Worm (Caenorhabditis elegans) whole organism, L2 larva: ENCODE data around the gene mtss-1.

ENCODE experiments used
- C34F6.9 ChIP-seq: fragments of 150-350 bp; optimal IDR thresholded peaks from 2 replicates; lab custom pipeline; 2014; ENCODE audit warnings: missing biosample characterization, missing genetic modification characterization
- F13H6.1 ChIP-seq: sonication (generic microtip); optimal IDR thresholded peaks from 2 replicates; lab custom pipeline; 2016; ENCODE audit warnings: missing genetic modification characterization, missing compliant biosample characterization
- R02D3.7 ChIP-seq: fragments of 150-350 bp; optimal IDR thresholded peaks from 2 replicates; lab custom pipeline; 2014; ENCODE audit warnings: missing biosample characterization, missing genetic modification characterization
- ZK546.5 ChIP-seq: sonication (generic microtip); optimal IDR thresholded peaks from 2 replicates; lab custom pipeline; 2017; ENCODE audit warnings: missing biosample characterization, missing genetic modification characterization
- alr-1 ChIP-seq: fragments of 150-350 bp; optimal IDR thresholded peaks from 2 replicates; lab custom pipeline; 2014; ENCODE audit warnings: missing biosample characterization, missing genetic modification characterization
- aly-2 ChIP-seq: fragments of 150-350 bp; optimal IDR thresholded peaks from 2 replicates; lab custom pipeline; 2014; ENCODE audit warnings: missing biosample characterization, missing genetic modification characterization
- ama-1 ChIP-seq: fragments of 150-350 bp; optimal IDR thresholded peaks from 2 replicates; lab custom pipeline; 2018; ENCODE audit warnings: inconsistent platforms
- ceh-16 ChIP-seq: fragments of 150-350 bp; optimal IDR thresholded peaks from 2 replicates; lab custom pipeline; 2014; ENCODE audit warnings: missing biosample characterization, missing genetic modification characterization
- ceh-82 ChIP-seq: fragments of 150-350 bp; optimal IDR thresholded peaks from 2 replicates; lab custom pipeline; 2014; ENCODE audit warnings: missing biosample characterization, missing genetic modification characterization
- crh-2 ChIP-seq: sonication (generic microtip); optimal IDR thresholded peaks from 2 replicates; lab custom pipeline; 2017; ENCODE audit warnings: missing biosample characterization, missing genetic modification characterization
- dmd-4 ChIP-seq: sonication (generic microtip); optimal IDR thresholded peaks from 2 replicates; lab custom pipeline; 2017; ENCODE audit warnings: missing biosample characterization, missing genetic modification characterization
- egl-27 ChIP-seq: sonication (generic microtip); optimal IDR thresholded peaks from 3 replicates; lab custom pipeline; 2017; ENCODE audit warnings: missing biosample characterization, missing genetic modification reagents, missing genetic modification characterization
- elt-1 ChIP-seq: fragments of 150-350 bp; optimal IDR thresholded peaks from 2 replicates; lab custom pipeline; 2014; ENCODE audit warnings: missing biosample characterization, missing genetic modification characterization
- elt-3 ChIP-seq: sonication (generic microtip); optimal IDR thresholded peaks from 2 replicates; lab custom pipeline; 2017; ENCODE audit warnings: missing biosample characterization, missing genetic modification characterization
- fos-1 ChIP-seq: fragments of 150-350 bp; optimal IDR thresholded peaks from 2 replicates; lab custom pipeline; 2014; ENCODE audit warnings: missing biosample characterization, missing genetic modification characterization
- gmeb-1 ChIP-seq: fragments of 150-350 bp; optimal IDR thresholded peaks from 2 replicates; lab custom pipeline; 2014; ENCODE audit warnings: missing biosample characterization, missing genetic modification characterization
- lin-13 ChIP-seq: fragments of 150-350 bp; optimal IDR thresholded peaks from 2 replicates; lab custom pipeline; 2014; ENCODE audit warnings: missing biosample characterization, missing genetic modification reagents, missing genetic modification characterization
- lin-39 ChIP-seq: fragments of 150-350 bp; optimal IDR thresholded peaks from 2 replicates; lab custom pipeline; 2014; ENCODE audit warnings: missing biosample characterization, missing genetic modification reagents, missing genetic modification characterization
- lsy-2 ChIP-seq, 2 experiments: fragments of 150-350 bp in 1 of 2; sonication (generic microtip) in 1 of 2; optimal IDR thresholded peaks; 2 replicates each; lab custom pipeline; 2014 to 2017; ENCODE audit warnings: missing biosample characterization in 2 of 2, missing genetic modification characterization in 2 of 2
- mab-5 ChIP-seq: fragments of 150-350 bp; optimal IDR thresholded peaks from 2 replicates; lab custom pipeline; 2014; ENCODE audit warnings: missing biosample characterization, missing genetic modification characterization
- mdl-1 ChIP-seq, 2 experiments: fragments of 150-350 bp in 1 of 2; sonication (generic microtip) in 1 of 2; optimal IDR thresholded peaks; 2 replicates each; lab custom pipeline; 2017; ENCODE audit warnings: missing biosample characterization in 2 of 2, missing genetic modification characterization in 2 of 2
- nhr-10 ChIP-seq: sonication (generic microtip); optimal IDR thresholded peaks from 2 replicates; lab custom pipeline; 2017; ENCODE audit warnings: missing biosample characterization, missing genetic modification characterization
- nhr-11 ChIP-seq: fragments of 150-350 bp; optimal IDR thresholded peaks from 2 replicates; lab custom pipeline; 2014; ENCODE audit warnings: missing biosample characterization, missing genetic modification characterization
- nhr-12 ChIP-seq: fragments of 150-350 bp; optimal IDR thresholded peaks from 2 replicates; lab custom pipeline; 2014; ENCODE audit warnings: missing biosample characterization, missing genetic modification characterization
- nhr-129 ChIP-seq: fragments of 150-350 bp; optimal IDR thresholded peaks from 2 replicates; lab custom pipeline; 2014; ENCODE audit warnings: missing biosample characterization, missing genetic modification characterization
- nhr-25 ChIP-seq: fragments of 150-350 bp; sonication (generic microtip); optimal IDR thresholded peaks from 3 replicates; lab custom pipeline; 2014; ENCODE audit warnings: missing biosample characterization, missing genetic modification characterization
- peb-1 ChIP-seq: fragments of 150-350 bp; optimal IDR thresholded peaks from 2 replicates; lab custom pipeline; 2014; ENCODE audit warnings: missing biosample characterization, missing genetic modification characterization
- skn-1 ChIP-seq: sonication (generic microtip); optimal IDR thresholded peaks from 2 replicates; lab custom pipeline; 2017; ENCODE audit warnings: missing biosample characterization, missing genetic modification characterization
- sma-3 ChIP-seq: sonication (generic microtip); optimal IDR thresholded peaks from 2 replicates; lab custom pipeline; 2016; ENCODE audit warnings: missing genetic modification reagents, missing genetic modification characterization, missing compliant biosample characterization
- unc-55 ChIP-seq: fragments of 150-350 bp; sonication (generic microtip); optimal IDR thresholded peaks from 3 replicates; lab custom pipeline; 2014; ENCODE audit warnings: missing biosample characterization, missing genetic modification reagents, missing genetic modification characterization
- unc-62 ChIP-seq: fragments of 150-350 bp; optimal IDR thresholded peaks from 2 replicates; lab custom pipeline; 2014; ENCODE audit warnings: missing biosample characterization, missing genetic modification reagents, missing genetic modification characterization
- ztf-11 ChIP-seq: sonication (generic microtip); optimal IDR thresholded peaks from 2 replicates; lab custom pipeline; 2017; ENCODE audit warnings: missing biosample characterization, missing genetic modification characterization

mtss-1 gene

ce11 chrIII:8750606-8751005 lies 17.5 kb upstream of the mtss-1 start, which contains the start of gene ugtp-1:
TSS of gene ugtp-1 (minus strand) at chrIII:8750706.
- no peak for TF ChIP-seq fos-1
- no peak for TF ChIP-seq ceh-82 (tag; lab: Kevin White, UChicago)
- TF ChIP-seq egl-27 (tag; lab: Kevin White, UChicago): no peak
- TF ChIP-seq nhr-25 (tag; lab: Kevin White, UChicago): no peak
- no peak for TF ChIP-seq ZK546.5 (tag; lab: Kevin White, UChicago)
- TF ChIP-seq skn-1 (tag; lab: Kevin White, UChicago): no peak
- TF ChIP-seq unc-62 (GFP tag; lab: Kevin White, UChicago): no peak
- no peak for TF ChIP-seq nhr-10 (tag; lab: Kevin White, UChicago)
- no peak for TF ChIP-seq nhr-11 (tag; lab: Kevin White, UChicago)

ce11 chrIII:8754682-8755081 lies 13.4 kb upstream of the mtss-1 start, which contains the start of gene tomm-70:
TSS of gene tomm-70 (minus strand) at chrIII:8754750.
- TF ChIP-seq lsy-2 (tag; optimal IDR thresholded peaks at IDR 0.05; lab: Kevin White, UChicago): peak in 1 of 2 experiments; percentile 25
- peak; percentile 9 for TF ChIP-seq gmeb-1 (tag; lab: Kevin White, UChicago)
- no peak for TF ChIP-seq nhr-10 (tag; lab: Kevin White, UChicago)
- peak; percentile 36 for TF ChIP-seq C34F6.9 (tag; lab: Kevin White, UChicago)
- TF ChIP-seq R02D3.7 (tag; lab: Kevin White, UChicago): peak; percentile 34
- TF ChIP-seq elt-1: no peak
- TF ChIP-seq unc-55: peak; percentile 31
- TF ChIP-seq nhr-129 (tag; lab: Kevin White, UChicago): peak; percentile 30

- TF ChIP-seq unc-62 (GFP tag; lab: Kevin White, UChicago) (no peak), mdl-1 (tag; optimal IDR thresholded peaks at IDR 0.05; lab: Kevin White, UChicago) (no peak), nhr-129 (tag; lab: Kevin White, UChicago) (peak; percentile 5), ceh-82 (tag; lab: Kevin White, UChicago) (no peak), C34F6.9 (tag; lab: Kevin White, UChicago) (no peak), R02D3.7 (tag; lab: Kevin White, UChicago) (no peak), ceh-16 (tag; lab: Kevin White, UChicago) (no peak), nhr-11 (tag; lab: Kevin White, UChicago) (no peak)
Measured at ce11 chrIII:8761040-8761654, 7.0 kb upstream of the mtss-1 start, which contains the start of gene aak-1. TSS of gene aak-1 (minus strand) at chrIII:8761090.

ce11 chrIII:8762016-8762415 lies 6.1 kb upstream of the mtss-1 start:
- TF ChIP-seq peb-1: no peak

ce11 chrIII:8763111-8763510 lies 5.0 kb upstream of the mtss-1 start:
- TF ChIP-seq mab-5 (no peak), nhr-12 (tag; lab: Kevin White, UChicago) (no peak), nhr-11 (tag; lab: Kevin White, UChicago) (no peak), lin-39 (no peak), ZK546.5 (tag; lab: Kevin White, UChicago) (no peak), ztf-11 (no peak), lin-13 (GFP tag; lab: Kevin White, UChicago) (no peak), elt-3 (tag; lab: Kevin White, UChicago) (no peak), fos-1 (no peak), F13H6.1 (tag; lab: Kevin White, UChicago) (no peak), nhr-25 (tag; lab: Kevin White, UChicago) (no peak), alr-1 (tag; lab: Kevin White, UChicago) (no peak), ama-1 (no peak), ceh-82 (tag; lab: Kevin White, UChicago) (no peak), sma-3 (GFP tag; lab: Kevin White, UChicago) (no peak)

- TF ChIP-seq mdl-1 (tag; optimal IDR thresholded peaks at IDR 0.05; lab: Kevin White, UChicago): no peak
- no peak for TF ChIP-seq dmd-4 (tag; lab: Kevin White, UChicago)
- no peak for TF ChIP-seq fos-1
Measured at ce11 chrIII:8765030-8765429, 3.1 kb upstream of the mtss-1 start.

- TF ChIP-seq nhr-25 (tag; lab: Kevin White, UChicago) (no peak), ZK546.5 (tag; lab: Kevin White, UChicago) (no peak), unc-62 (GFP tag; lab: Kevin White, UChicago) (no peak), aly-2 (tag; lab: Kevin White, UChicago) (no peak), nhr-11 (tag; lab: Kevin White, UChicago) (no peak), egl-27 (tag; lab: Kevin White, UChicago) (no peak), ceh-16 (tag; lab: Kevin White, UChicago) (no peak), crh-2 (tag; lab: Kevin White, UChicago) (no peak), elt-3 (tag; lab: Kevin White, UChicago) (no peak)
Measured at ce11 chrIII:8766467-8766866, 1.6 kb upstream of the mtss-1 start.
